Fruit fly (Drosophila melanogaster): ENCODE measurements around the gene RpS3A.
A peak's percentile ranks its signal among the peaks of the same experiment; 100 is the strongest.

The RpS3A gene

DNA sequence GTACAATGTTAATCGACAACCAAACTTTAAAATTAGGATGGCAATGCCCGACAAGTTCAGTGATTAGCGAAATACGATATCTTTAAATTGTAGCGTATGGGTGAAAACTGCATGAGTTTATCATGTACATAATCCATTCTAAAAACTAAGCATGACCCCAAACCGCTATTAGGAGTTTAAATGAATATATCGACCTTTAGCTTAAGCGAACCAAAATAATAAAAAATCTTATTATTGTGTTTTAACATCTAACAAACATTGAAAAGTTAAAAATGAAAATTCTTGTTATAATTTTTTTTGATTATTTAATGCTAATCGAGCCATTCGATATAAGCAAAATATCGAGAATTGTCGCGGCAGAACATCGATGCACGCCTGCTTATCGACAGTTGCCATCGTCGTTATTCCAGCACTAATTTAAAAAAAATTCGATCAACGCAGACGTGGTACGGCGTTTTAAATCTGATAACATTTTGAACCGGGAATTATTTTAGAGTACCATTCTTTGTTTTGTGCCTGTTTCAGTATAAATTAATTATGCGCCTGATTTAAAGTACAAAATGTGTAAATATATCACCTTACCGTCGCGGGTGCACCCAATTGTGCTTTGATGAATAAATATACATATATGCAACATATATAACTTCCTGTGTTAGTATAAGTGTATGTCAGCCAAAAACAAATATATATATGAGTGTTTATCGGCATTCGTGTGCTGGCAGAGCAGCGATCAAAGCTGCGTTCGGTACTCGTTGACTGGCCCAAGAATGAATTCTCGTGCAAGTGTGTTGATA lies 2.1 kb upstream of the RpS3A start, which contains the start of gene pan (continued):
- TF ChIP-seq disco-r (GFP tag; optimal IDR thresholded peaks at IDR 0.05) = no peak
- TF ChIP-seq CG1792 (GFP tag; optimal IDR thresholded peaks at IDR 0.05) = no peak
- TF ChIP-seq Dek (tag; optimal IDR thresholded peaks at IDR 0.05) = no peak
- TF ChIP-seq sr (GFP tag; IDR thresholded peaks at IDR 0.05) = no peak
- TF ChIP-seq CG33213 (GFP tag; optimal IDR thresholded peaks at IDR 0.05) = no peak
- no peak for TF ChIP-seq cad (GFP tag; optimal IDR thresholded peaks at IDR 0.05)
- TF ChIP-seq CG6765 (GFP tag; optimal IDR thresholded peaks at IDR 0.05) = peak; percentile 27
- TF ChIP-seq CG10565 (GFP tag; optimal IDR thresholded peaks at IDR 0.05) = no peak
- no peak for TF ChIP-seq tll (GFP tag; optimal IDR thresholded peaks at IDR 0.05)
- TF ChIP-seq seq (GFP tag; IDR thresholded peaks at IDR 0.05) = no peak
- TF ChIP-seq fd96Cb (tag; optimal IDR thresholded peaks at IDR 0.05) = no peak
- TF ChIP-seq CG15073 (GFP tag; optimal IDR thresholded peaks at IDR 0.05) = no peak
- TF ChIP-seq CG4730 (GFP tag; IDR thresholded peaks at IDR 0.05) = no peak
- TF ChIP-seq Abd-B (GFP tag; optimal IDR thresholded peaks at IDR 0.05) = no peak
- no peak for TF ChIP-seq Antp (GFP tag; optimal IDR thresholded peaks at IDR 0.05)
- no peak for TF ChIP-seq H15 (GFP tag; IDR thresholded peaks at IDR 0.05)
- no peak for TF ChIP-seq CG7372 (GFP tag; IDR thresholded peaks at IDR 0.05)
- no peak for TF ChIP-seq slou (GFP tag; optimal IDR thresholded peaks at IDR 0.05)
- TF ChIP-seq Nf-YC (tag; optimal IDR thresholded peaks at IDR 0.05) = no peak
- TF ChIP-seq ssp (GFP tag; IDR thresholded peaks at IDR 0.05) = no peak
- TF ChIP-seq CG18011 (GFP tag; optimal IDR thresholded peaks at IDR 0.05) = no peak
- TF ChIP-seq CG17802 (tag; optimal IDR thresholded peaks at IDR 0.05) = no peak
- no peak for TF ChIP-seq CG17912 (GFP tag; optimal IDR thresholded peaks at IDR 0.05)
- peak; percentile 47 for TF ChIP-seq Dp (GFP tag; optimal IDR thresholded peaks at IDR 0.05)
- TF ChIP-seq CG4617 (GFP tag; optimal IDR thresholded peaks at IDR 0.05; ENCODE audit: borderline replicate concordance) = no peak
- TF ChIP-seq Opbp (GFP tag; IDR thresholded peaks at IDR 0.05; ENCODE audit: partially characterized antibody) = peak; percentile 83; the same call in 2 of the 3 replicates
- TF ChIP-seq CG1832 (GFP tag; optimal IDR thresholded peaks at IDR 0.05) = no peak
- peak; percentile 91 for TF ChIP-seq Bgb (GFP tag; IDR thresholded peaks at IDR 0.05; ENCODE audit: partially characterized antibody)
- TF ChIP-seq slp2 (GFP tag; optimal IDR thresholded peaks at IDR 0.05) = no peak
- TF ChIP-seq trh (GFP tag; optimal IDR thresholded peaks at IDR 0.05) = no peak
- peak; percentile 64 for TF ChIP-seq inv (GFP tag; IDR thresholded peaks at IDR 0.05; ENCODE audit: partially characterized antibody)
- TF ChIP-seq corto (GFP tag; optimal IDR thresholded peaks at IDR 0.05) = peak; percentile 35
- no peak for TF ChIP-seq klu (GFP tag; IDR thresholded peaks at IDR 0.05)
- TF ChIP-seq pzg (GFP tag; optimal IDR thresholded peaks at IDR 0.05) = peak; percentile 40
- peak; percentile 33 for TF ChIP-seq cwo (GFP tag; optimal IDR thresholded peaks at IDR 0.05)
- TF ChIP-seq nau (GFP tag; optimal IDR thresholded peaks at IDR 0.05) = no peak
- TF ChIP-seq CG5245 (GFP tag; optimal IDR thresholded peaks at IDR 0.05) = no peak
- TF ChIP-seq CG16813 (GFP tag; IDR thresholded peaks at IDR 0.05; ENCODE audit: partially characterized antibody) = peak; percentile 87; the same call in 2 of the 3 replicates
- TF ChIP-seq CG4328 (GFP tag; optimal IDR thresholded peaks at IDR 0.05) = no peak
- TF ChIP-seq CG11504 (tag; optimal IDR thresholded peaks at IDR 0.05) = no peak
- TF ChIP-seq CG1233 (GFP tag; optimal IDR thresholded peaks at IDR 0.05) = no peak
- TF ChIP-seq Meics (GFP tag; optimal IDR thresholded peaks at IDR 0.05) = peak; percentile 84
- no peak for TF ChIP-seq bowl (GFP tag; IDR thresholded peaks at IDR 0.05)
- TF ChIP-seq HmgD (GFP tag; optimal IDR thresholded peaks at IDR 0.05) = no peak
- TF ChIP-seq mam (GFP tag; optimal IDR thresholded peaks at IDR 0.05) = no peak
- no peak for TF ChIP-seq da (GFP tag; optimal IDR thresholded peaks at IDR 0.05)
- no peak for TF ChIP-seq CG8089 (GFP tag; optimal IDR thresholded peaks at IDR 0.05)
- TF ChIP-seq Sry-δ (GFP tag; optimal IDR thresholded peaks at IDR 0.05) = peak; percentile 90
- no peak for TF ChIP-seq gsb-n (tag; optimal IDR thresholded peaks at IDR 0.05)

Measured in whole organism, embryonic.